Worm (Caenorhabditis elegans) whole organism, L2 larva: ENCODE measurements around the gene H03G16.1.

Experiments used
- C34F6.9 ChIP-seq: fragments of 150-350 bp; optimal IDR thresholded peaks from 2 replicates; lab custom pipeline; 2014; ENCODE audit warnings: missing biosample characterization, missing genetic modification characterization
- F13H6.1 ChIP-seq: sonication (generic microtip); optimal IDR thresholded peaks from 2 replicates; lab custom pipeline; 2016; ENCODE audit warnings: missing genetic modification characterization, missing compliant biosample characterization
- R02D3.7 ChIP-seq: fragments of 150-350 bp; optimal IDR thresholded peaks from 2 replicates; lab custom pipeline; 2014; ENCODE audit warnings: missing biosample characterization, missing genetic modification characterization
- Y55F3AM.14 ChIP-seq: fragments of 200-800 bp; sonication (Bioruptor generic); optimal IDR thresholded peaks from 2 replicates; lab custom pipeline; 2018; ENCODE audit warnings: mild to moderate bottlenecking, missing genetic modification characterization, missing compliant biosample characterization
- ZK546.5 ChIP-seq: sonication (generic microtip); optimal IDR thresholded peaks from 2 replicates; lab custom pipeline; 2017; ENCODE audit warnings: missing biosample characterization, missing genetic modification characterization
- alr-1 ChIP-seq: fragments of 150-350 bp; optimal IDR thresholded peaks from 2 replicates; lab custom pipeline; 2014; ENCODE audit warnings: missing biosample characterization, missing genetic modification characterization
- aly-2 ChIP-seq: fragments of 150-350 bp; optimal IDR thresholded peaks from 2 replicates; lab custom pipeline; 2014; ENCODE audit warnings: missing biosample characterization, missing genetic modification characterization
- ama-1 ChIP-seq: fragments of 150-350 bp; optimal IDR thresholded peaks from 2 replicates; lab custom pipeline; 2018; ENCODE audit warnings: inconsistent platforms
- blmp-1 ChIP-seq: sonication (generic microtip); optimal IDR thresholded peaks from 2 replicates; lab custom pipeline; 2017; ENCODE audit warnings: missing genetic modification characterization, mild to moderate bottlenecking, missing compliant biosample characterization, antibody characterized with exemption, moderate library complexity; ENCODE audit not compliant: insufficient read depth
- ceh-16 ChIP-seq: fragments of 150-350 bp; optimal IDR thresholded peaks from 2 replicates; lab custom pipeline; 2014; ENCODE audit warnings: missing biosample characterization, missing genetic modification characterization
- ceh-82 ChIP-seq: fragments of 150-350 bp; optimal IDR thresholded peaks from 2 replicates; lab custom pipeline; 2014; ENCODE audit warnings: missing biosample characterization, missing genetic modification characterization
- crh-2 ChIP-seq: sonication (generic microtip); optimal IDR thresholded peaks from 2 replicates; lab custom pipeline; 2017; ENCODE audit warnings: missing biosample characterization, missing genetic modification characterization
- dmd-4 ChIP-seq: sonication (generic microtip); optimal IDR thresholded peaks from 2 replicates; lab custom pipeline; 2017; ENCODE audit warnings: missing biosample characterization, missing genetic modification characterization
- egl-27 ChIP-seq: sonication (generic microtip); optimal IDR thresholded peaks from 3 replicates; lab custom pipeline; 2017; ENCODE audit warnings: missing biosample characterization, missing genetic modification reagents, missing genetic modification characterization
- elt-1 ChIP-seq: fragments of 150-350 bp; optimal IDR thresholded peaks from 2 replicates; lab custom pipeline; 2014; ENCODE audit warnings: missing biosample characterization, missing genetic modification characterization
- elt-3 ChIP-seq: sonication (generic microtip); optimal IDR thresholded peaks from 2 replicates; lab custom pipeline; 2017; ENCODE audit warnings: missing biosample characterization, missing genetic modification characterization
- fos-1 ChIP-seq: fragments of 150-350 bp; optimal IDR thresholded peaks from 2 replicates; lab custom pipeline; 2014; ENCODE audit warnings: missing biosample characterization, missing genetic modification characterization
- gmeb-1 ChIP-seq: fragments of 150-350 bp; optimal IDR thresholded peaks from 2 replicates; lab custom pipeline; 2014; ENCODE audit warnings: missing biosample characterization, missing genetic modification characterization
- lin-11 ChIP-seq: fragments of 150-350 bp; sonication (generic microtip); optimal IDR thresholded peaks from 2 replicates; lab custom pipeline; 2014; ENCODE audit warnings: missing biosample characterization, missing genetic modification characterization, inconsistent platforms, mixed read lengths
- lin-13 ChIP-seq: fragments of 150-350 bp; optimal IDR thresholded peaks from 2 replicates; lab custom pipeline; 2014; ENCODE audit warnings: missing biosample characterization, missing genetic modification reagents, missing genetic modification characterization
- lin-39 ChIP-seq: fragments of 150-350 bp; optimal IDR thresholded peaks from 2 replicates; lab custom pipeline; 2014; ENCODE audit warnings: missing biosample characterization, missing genetic modification reagents, missing genetic modification characterization
- lsy-2 ChIP-seq, 2 experiments: fragments of 150-350 bp in 1 of 2; sonication (generic microtip) in 1 of 2; optimal IDR thresholded peaks; 2 replicates each; lab custom pipeline; 2014 to 2017; ENCODE audit warnings: missing biosample characterization in 2 of 2, missing genetic modification characterization in 2 of 2
- mab-5 ChIP-seq: fragments of 150-350 bp; optimal IDR thresholded peaks from 2 replicates; lab custom pipeline; 2014; ENCODE audit warnings: missing biosample characterization, missing genetic modification characterization
- mbf-1 ChIP-seq: sonication (generic microtip); optimal IDR thresholded peaks from 2 replicates; lab custom pipeline; 2017; ENCODE audit warnings: missing biosample characterization, missing genetic modification characterization
- mdl-1 ChIP-seq, 2 experiments: fragments of 150-350 bp in 1 of 2; sonication (generic microtip) in 1 of 2; optimal IDR thresholded peaks; 2 replicates each; lab custom pipeline; 2017; ENCODE audit warnings: missing biosample characterization in 2 of 2, missing genetic modification characterization in 2 of 2
- nhr-11 ChIP-seq: fragments of 150-350 bp; optimal IDR thresholded peaks from 2 replicates; lab custom pipeline; 2014; ENCODE audit warnings: missing biosample characterization, missing genetic modification characterization
- nhr-12 ChIP-seq: fragments of 150-350 bp; optimal IDR thresholded peaks from 2 replicates; lab custom pipeline; 2014; ENCODE audit warnings: missing biosample characterization, missing genetic modification characterization
- nhr-129 ChIP-seq: fragments of 150-350 bp; optimal IDR thresholded peaks from 2 replicates; lab custom pipeline; 2014; ENCODE audit warnings: missing biosample characterization, missing genetic modification characterization
- nhr-21 ChIP-seq: fragments of 150-350 bp; optimal IDR thresholded peaks from 2 replicates; lab custom pipeline; 2014; ENCODE audit warnings: missing biosample characterization, missing genetic modification characterization
- nhr-23 ChIP-seq: fragments of 150-350 bp; optimal IDR thresholded peaks from 2 replicates; lab custom pipeline; 2014; ENCODE audit warnings: missing biosample characterization, missing genetic modification reagents, missing genetic modification characterization
- nhr-237 ChIP-seq: fragments of 150-350 bp; optimal IDR thresholded peaks from 2 replicates; lab custom pipeline; 2014; ENCODE audit warnings: missing biosample characterization, missing genetic modification characterization
- nhr-25 ChIP-seq: fragments of 150-350 bp; sonication (generic microtip); optimal IDR thresholded peaks from 3 replicates; lab custom pipeline; 2014; ENCODE audit warnings: missing biosample characterization, missing genetic modification characterization
- nhr-6 ChIP-seq: fragments of 150-350 bp; optimal IDR thresholded peaks from 2 replicates; lab custom pipeline; 2014; ENCODE audit warnings: missing biosample characterization, missing genetic modification characterization
- peb-1 ChIP-seq: fragments of 150-350 bp; optimal IDR thresholded peaks from 2 replicates; lab custom pipeline; 2014; ENCODE audit warnings: missing biosample characterization, missing genetic modification characterization
- sem-4 ChIP-seq: fragments of 150-350 bp; optimal IDR thresholded peaks from 2 replicates; lab custom pipeline; 2014; ENCODE audit warnings: missing biosample characterization, missing genetic modification reagents, missing genetic modification characterization
- skn-1 ChIP-seq: sonication (generic microtip); optimal IDR thresholded peaks from 2 replicates; lab custom pipeline; 2017; ENCODE audit warnings: missing biosample characterization, missing genetic modification characterization
- sma-3 ChIP-seq: sonication (generic microtip); optimal IDR thresholded peaks from 2 replicates; lab custom pipeline; 2016; ENCODE audit warnings: missing genetic modification reagents, missing genetic modification characterization, missing compliant biosample characterization
- sma-9 ChIP-seq, 2 experiments: fragments of 150-350 bp in 1 of 2; sonication (generic microtip) in 1 of 2; optimal IDR thresholded peaks; 2 replicates each; lab custom pipeline; 2014 to 2016; ENCODE audit warnings: missing genetic modification characterization in 2 of 2, mild to moderate bottlenecking in 1 of 2, missing biosample characterization in 1 of 2, missing compliant biosample characterization in 1 of 2, missing genetic modification reagents in 1 of 2, moderate library complexity in 1 of 2
- snpc-4 ChIP-seq: fragments of 150-350 bp; optimal IDR thresholded peaks from 2 replicates; lab custom pipeline; 2014; ENCODE audit warnings: missing biosample characterization, missing genetic modification characterization
- unc-39 ChIP-seq: fragments of 150-350 bp; optimal IDR thresholded peaks from 2 replicates; lab custom pipeline; 2014; ENCODE audit warnings: missing biosample characterization, missing genetic modification characterization
- unc-62 ChIP-seq: fragments of 150-350 bp; optimal IDR thresholded peaks from 2 replicates; lab custom pipeline; 2014; ENCODE audit warnings: missing biosample characterization, missing genetic modification reagents, missing genetic modification characterization
- zag-1 ChIP-seq: fragments of 150-350 bp; optimal IDR thresholded peaks from 2 replicates; lab custom pipeline; 2014; ENCODE audit warnings: missing biosample characterization, missing genetic modification characterization
- ztf-1 ChIP-seq: fragments of 200-800 bp; sonication (Bioruptor generic); conservative IDR thresholded peaks from 2 replicates; pipeline ENCODE4 v1.3.6; 2022; ENCODE audit warnings: missing genetic modification characterization, missing compliant biosample characterization
- ztf-4 ChIP-seq: fragments of 150-350 bp; optimal IDR thresholded peaks from 2 replicates; lab custom pipeline; 2014; ENCODE audit warnings: missing biosample characterization, missing genetic modification characterization

The H03G16.1 gene

DNA sequence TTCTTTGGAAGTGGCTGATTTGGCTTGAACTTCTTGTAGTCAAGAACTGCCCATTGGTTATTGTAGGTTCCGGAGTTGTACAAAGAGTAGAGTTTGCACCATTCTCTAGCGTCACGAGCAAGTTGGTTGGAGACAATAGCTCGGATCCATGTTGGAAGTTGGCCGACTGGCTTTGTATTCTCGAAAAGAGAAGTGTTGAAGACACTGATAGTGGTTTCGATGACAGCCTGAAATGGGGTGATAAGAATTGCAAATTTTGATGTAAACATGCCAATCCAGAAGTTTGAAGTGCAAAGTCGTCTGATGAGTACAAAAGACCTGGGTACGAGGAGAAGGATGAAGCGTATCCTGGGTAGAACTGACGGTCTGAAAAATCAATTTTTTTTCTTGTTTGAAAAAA lies 42.6 kb downstream of the H03G16.1 start:
- TF ChIP-seq blmp-1 (no peak), nhr-6 (tag; lab: Kevin White, UChicago) (no peak), fos-1 (tag; lab: Kevin White, UChicago) (peak; percentile 30)

DNA sequence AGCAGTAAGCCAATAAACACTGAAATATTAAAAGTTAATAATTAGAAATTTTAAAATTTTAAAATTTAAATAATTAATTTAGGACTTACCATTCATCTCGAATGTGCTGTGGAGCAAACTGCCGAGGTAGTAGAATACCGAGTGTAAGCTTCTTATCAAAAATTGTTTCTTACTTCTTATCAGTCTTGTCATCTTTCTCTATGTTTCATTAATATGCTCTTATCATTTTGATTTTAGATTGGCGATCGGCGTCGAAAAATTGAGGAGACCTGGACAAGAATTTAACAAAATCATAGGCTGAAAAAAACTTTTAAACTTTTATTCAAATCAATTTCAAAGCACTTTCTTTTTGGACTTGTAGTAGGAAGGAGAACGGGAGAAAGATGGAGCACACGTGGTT lies 44.1 kb downstream of the H03G16.1 start, which contains the start of gene F09B12.3:
Gene F09B12.3, minus strand, starts transcription at position 192 of the 400 bp plus-strand sequence.
- no peak for TF ChIP-seq sem-4 (tag; lab: Kevin White, UChicago)
- TF ChIP-seq sma-9 (GFP tag; optimal IDR thresholded peaks at IDR 0.05; lab: Kevin White, UChicago), result peak; percentile 12
- TF ChIP-seq sma-9 (tag; optimal IDR thresholded peaks at IDR 0.05; lab: Kevin White, UChicago), result no peak
- no peak for TF ChIP-seq lin-39 (tag; lab: Kevin White, UChicago)
- TF ChIP-seq peb-1 (tag; lab: Kevin White, UChicago), result no peak
- TF ChIP-seq crh-2, result peak; percentile 29
- TF ChIP-seq nhr-23 (tag; lab: Kevin White, UChicago), result no peak
- no peak for TF ChIP-seq mbf-1
- TF ChIP-seq nhr-11, result no peak
- no peak for TF ChIP-seq zag-1 (tag; lab: Kevin White, UChicago)
- TF ChIP-seq egl-27 (tag; lab: Kevin White, UChicago), result no peak
- TF ChIP-seq R02D3.7, result no peak
- no peak for TF ChIP-seq nhr-12 (tag; lab: Kevin White, UChicago)
- TF ChIP-seq F13H6.1 (tag; lab: Kevin White, UChicago), result no peak
- no peak for TF ChIP-seq alr-1
- no peak for TF ChIP-seq skn-1 (tag; lab: Kevin White, UChicago)
- peak; percentile 32 for TF ChIP-seq gmeb-1 (tag; lab: Kevin White, UChicago)
- TF ChIP-seq ZK546.5 (tag; lab: Kevin White, UChicago), result no peak
- TF ChIP-seq ceh-82 (tag; lab: Kevin White, UChicago), result no peak
- no peak for TF ChIP-seq blmp-1
- no peak for TF ChIP-seq aly-2 (tag; lab: Kevin White, UChicago)
- no peak for TF ChIP-seq nhr-21 (tag; lab: Kevin White, UChicago)
- no peak for TF ChIP-seq nhr-129 (tag; lab: Kevin White, UChicago)
- no peak for TF ChIP-seq lsy-2 (tag; optimal IDR thresholded peaks at IDR 0.05; lab: Kevin White, UChicago)
- no peak for TF ChIP-seq snpc-4 (tag; lab: Kevin White, UChicago)
- TF ChIP-seq unc-62 (GFP tag; lab: Kevin White, UChicago), result no peak
- TF ChIP-seq ztf-1 (GFP tag; lab: Robert Waterston, UW), result no peak
- TF ChIP-seq fos-1 (tag; lab: Kevin White, UChicago), result peak; percentile 92
- no peak for TF ChIP-seq dmd-4 (tag; lab: Kevin White, UChicago)
- TF ChIP-seq mab-5, result no peak
- TF ChIP-seq elt-1 (tag; lab: Kevin White, UChicago), result no peak
- no peak for TF ChIP-seq ama-1

DNA sequence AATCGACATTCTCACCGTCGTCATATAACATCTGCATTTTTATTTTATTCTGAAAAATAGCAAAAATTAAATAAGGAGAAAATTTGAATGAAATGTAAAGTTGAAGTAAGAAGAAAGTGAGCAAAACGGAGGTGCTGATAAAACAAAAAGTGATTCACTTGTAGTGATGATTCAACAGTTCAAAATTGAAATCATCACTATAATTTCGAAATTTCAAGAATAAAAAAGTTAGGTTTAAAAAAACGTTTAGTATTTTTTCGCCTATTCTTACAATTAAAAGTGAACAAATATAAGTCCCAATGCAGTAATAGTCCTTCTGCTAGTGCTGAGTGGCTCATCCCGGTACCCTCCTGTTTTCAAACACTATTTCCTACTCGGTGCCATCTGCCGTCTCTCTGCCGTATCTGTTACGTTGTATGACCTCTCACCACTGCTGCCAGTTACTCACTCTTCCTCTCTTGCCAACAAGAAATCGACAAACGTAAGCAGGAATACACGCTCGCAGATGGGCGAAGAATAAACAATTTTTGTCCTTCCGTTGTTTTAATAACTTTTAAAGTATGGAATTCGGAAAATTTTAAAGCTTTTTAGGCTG lies 46.8 kb downstream of the H03G16.1 start, which contains the start of gene dhhc-1:
Gene dhhc-1, minus strand, starts transcription at position 51 of the 595 bp plus-strand sequence.
- no peak for TF ChIP-seq zag-1 (tag; lab: Kevin White, UChicago)
- TF ChIP-seq mdl-1 (tag; optimal IDR thresholded peaks at IDR 0.05; lab: Kevin White, UChicago), result no peak
- TF ChIP-seq unc-39, result no peak
- no peak for TF ChIP-seq ceh-82 (tag; lab: Kevin White, UChicago)
- TF ChIP-seq aly-2 (tag; lab: Kevin White, UChicago), result no peak
- TF ChIP-seq blmp-1, result no peak
- no peak for TF ChIP-seq gmeb-1 (tag; lab: Kevin White, UChicago)
- TF ChIP-seq sma-9 (GFP tag; optimal IDR thresholded peaks at IDR 0.05; lab: Kevin White, UChicago), result peak; percentile 60
- TF ChIP-seq sma-9 (tag; optimal IDR thresholded peaks at IDR 0.05; lab: Kevin White, UChicago), result no peak
- TF ChIP-seq mbf-1, result no peak
- peak; percentile 34 for TF ChIP-seq sem-4 (tag; lab: Kevin White, UChicago)
- peak; percentile 74 for TF ChIP-seq nhr-129 (tag; lab: Kevin White, UChicago)
- no peak for TF ChIP-seq nhr-25 (tag; lab: Kevin White, UChicago)
- TF ChIP-seq alr-1, result no peak
- TF ChIP-seq lin-13 (GFP tag; lab: Kevin White, UChicago), result no peak
- TF ChIP-seq ztf-1 (GFP tag; lab: Robert Waterston, UW), result no peak
- no peak for TF ChIP-seq nhr-12 (tag; lab: Kevin White, UChicago)
- TF ChIP-seq fos-1 (tag; lab: Kevin White, UChicago), result peak; percentile 90
- TF ChIP-seq dmd-4 (tag; lab: Kevin White, UChicago), result no peak
- TF ChIP-seq egl-27 (tag; lab: Kevin White, UChicago), result no peak
- TF ChIP-seq lsy-2 (tag; optimal IDR thresholded peaks at IDR 0.05; lab: Kevin White, UChicago), result peak in 1 of 2 experiments; percentile 43
- no peak for TF ChIP-seq ztf-4 (tag; lab: Kevin White, UChicago)
- no peak for TF ChIP-seq elt-1 (tag; lab: Kevin White, UChicago)
- TF ChIP-seq mab-5, result no peak
- TF ChIP-seq unc-62 (GFP tag; lab: Kevin White, UChicago), result no peak
- no peak for TF ChIP-seq nhr-11
- TF ChIP-seq ceh-16 (tag; lab: Kevin White, UChicago), result no peak
- peak; percentile 68 for TF ChIP-seq F13H6.1 (tag; lab: Kevin White, UChicago)
- TF ChIP-seq nhr-237 (tag; lab: Kevin White, UChicago), result no peak
- TF ChIP-seq ama-1, result no peak
- no peak for TF ChIP-seq ZK546.5 (tag; lab: Kevin White, UChicago)
- TF ChIP-seq peb-1 (tag; lab: Kevin White, UChicago), result no peak
- no peak for TF ChIP-seq R02D3.7
- TF ChIP-seq sma-3 (GFP tag; lab: Kevin White, UChicago), result no peak
- no peak for TF ChIP-seq elt-3 (tag; lab: Kevin White, UChicago)
- TF ChIP-seq snpc-4 (tag; lab: Kevin White, UChicago), result peak; percentile 40
- no peak for TF ChIP-seq nhr-6 (tag; lab: Kevin White, UChicago)
- TF ChIP-seq lin-11 (tag; lab: Kevin White, UChicago), result peak; percentile 29
- peak; percentile 48 for TF ChIP-seq C34F6.9 (tag; lab: Kevin White, UChicago)
- TF ChIP-seq Y55F3AM.14 (GFP tag; lab: Kevin White, UChicago), result no peak
- TF ChIP-seq nhr-23 (tag; lab: Kevin White, UChicago), result no peak
